Fruit fly (Drosophila melanogaster) whole organism, embryonic: ENCODE results near the gene CG6356.
A peak's percentile ranks its signal among the peaks of the same experiment; 100 is the strongest.

Experiments used
- Adf1 ChIP-seq: fragments of 200-800 bp; sonication (Bioruptor generic); IDR thresholded peaks from 2 replicates; pipeline ENCODE4 v1.3.6; 2022; ENCODE audit warnings: missing biosample characterization, missing genetic modification characterization
- Atf6 ChIP-seq: fragments of 200-800 bp; sonication (Bioruptor generic); IDR thresholded peaks from 2 replicates; pipeline ENCODE4 v1.3.6; 2022; ENCODE audit warnings: missing biosample characterization, missing genetic modification characterization
- B-H2 ChIP-seq: fragments of 200-800 bp; sonication (Bioruptor generic); optimal IDR thresholded peaks from 2 replicates; lab custom pipeline; 2018; ENCODE audit warnings: missing biosample characterization, mild to moderate bottlenecking, missing genetic modification characterization
- CG10147 ChIP-seq: fragments of 200-800 bp; sonication (Bioruptor generic); optimal IDR thresholded peaks from 2 replicates; lab custom pipeline; 2019; ENCODE audit warnings: missing biosample characterization, mild to moderate bottlenecking, missing genetic modification characterization, moderate library complexity
- CG10321 ChIP-seq: fragments of 200-800 bp; sonication (Bioruptor generic); IDR thresholded peaks from 2 replicates; pipeline ENCODE4 v1.3.6; 2022; ENCODE audit warnings: missing biosample characterization, missing genetic modification characterization
- CG11504 ChIP-seq: fragments of 200-800 bp; sonication (Bioruptor generic); optimal IDR thresholded peaks from 3 replicates; lab custom pipeline; 2019; ENCODE audit warnings: missing biosample characterization, mild to moderate bottlenecking, missing genetic modification characterization, moderate library complexity
- CG11695 ChIP-seq: fragments of 200-800 bp; sonication (Bioruptor generic); IDR thresholded peaks from 3 replicates; pipeline ENCODE4 v1.3.6; 2022; ENCODE audit warnings: missing biosample characterization, missing genetic modification characterization
- CG1233 ChIP-seq: fragments of 200-800 bp; sonication (Bioruptor generic); optimal IDR thresholded peaks from 4 replicates; lab custom pipeline; 2018; ENCODE audit warnings: missing biosample characterization, mild to moderate bottlenecking, missing genetic modification characterization
- CG12659 ChIP-seq: fragments of 200-800 bp; sonication (Bioruptor generic); optimal IDR thresholded peaks from 3 replicates; lab custom pipeline; 2017; ENCODE audit warnings: mild to moderate bottlenecking, missing biosample characterization, missing genetic modification reagents, missing genetic modification characterization
- CG14014 ChIP-seq: fragments of 200-800 bp; sonication (Bioruptor generic); IDR thresholded peaks from 2 replicates; pipeline ENCODE4 v1.3.6; 2022; ENCODE audit warnings: missing biosample characterization, missing genetic modification characterization
- CG14050 ChIP-seq: fragments of 200-800 bp; sonication (Bioruptor generic); IDR thresholded peaks from 3 replicates; pipeline ENCODE4 v1.3.6; 2022; ENCODE audit warnings: missing biosample characterization, missing genetic modification characterization
- CG18599 ChIP-seq: fragments of 200-800 bp; sonication (Bioruptor generic); optimal IDR thresholded peaks from 3 replicates; lab custom pipeline; 2017; ENCODE audit warnings: missing biosample characterization, missing genetic modification characterization, mild to moderate bottlenecking, moderate library complexity, missing genetic modification reagents
- CG2678 ChIP-seq: fragments of 200-800 bp; sonication (Bioruptor generic); optimal IDR thresholded peaks from 3 replicates; lab custom pipeline; 2019; ENCODE audit warnings: missing biosample characterization, mild to moderate bottlenecking, missing genetic modification characterization, moderate library complexity
- CG2875 ChIP-seq: fragments of 200-800 bp; sonication (Bioruptor generic); optimal IDR thresholded peaks from 2 replicates; lab custom pipeline; 2017; ENCODE audit warnings: missing biosample characterization, mild to moderate bottlenecking, missing genetic modification characterization, missing genetic modification reagents
- CG32767 ChIP-seq: fragments of 200-800 bp; sonication (Bioruptor generic); IDR thresholded peaks from 2 replicates; pipeline ENCODE4 v1.3.6; 2022; ENCODE audit warnings: missing biosample characterization, missing genetic modification characterization
- CG4360 ChIP-seq: fragments of 200-800 bp; sonication (Bioruptor generic); IDR thresholded peaks from 2 replicates; pipeline ENCODE4 v1.3.6; 2022; ENCODE audit warnings: missing biosample characterization, missing genetic modification characterization
- CG4404 ChIP-seq: fragments of 200-800 bp; sonication (Bioruptor generic); IDR thresholded peaks from 2 replicates; pipeline ENCODE4 v1.3.6; 2022; ENCODE audit warnings: missing biosample characterization, missing genetic modification characterization
- CG4424 ChIP-seq: fragments of 200-800 bp; sonication (Bioruptor generic); optimal IDR thresholded peaks from 3 replicates; lab custom pipeline; 2016; ENCODE audit warnings: missing biosample characterization, missing genetic modification characterization
- CG6813 ChIP-seq: fragments of 200-800 bp; sonication (Bioruptor generic); optimal IDR thresholded peaks from 2 replicates; lab custom pipeline; 2017; ENCODE audit warnings: missing biosample characterization, missing genetic modification characterization, mild to moderate bottlenecking, moderate library complexity, missing genetic modification reagents
- D19A ChIP-seq: fragments of 200-800 bp; optimal IDR thresholded peaks from 3 replicates; lab custom pipeline; 2019; ENCODE audit warnings: missing biosample characterization, mild to moderate bottlenecking, missing genetic modification characterization, moderate library complexity
- E2f1 ChIP-seq: fragments of 200-800 bp; sonication (Bioruptor generic); IDR thresholded peaks from 2 replicates; pipeline ENCODE4 v1.3.6; 2022; ENCODE audit warnings: missing biosample characterization, missing genetic modification characterization
- HLH3B ChIP-seq: fragments of 200-800 bp; sonication (Bioruptor generic); IDR thresholded peaks from 2 replicates; pipeline ENCODE4 v1.3.6; 2022; ENCODE audit warnings: missing biosample characterization, missing genetic modification characterization
- Hand ChIP-seq: fragments of 200-800 bp; sonication (Bioruptor generic); optimal IDR thresholded peaks from 2 replicates; lab custom pipeline; 2017; ENCODE audit warnings: mild to moderate bottlenecking, missing biosample characterization, missing genetic modification reagents, missing genetic modification characterization
- Hey ChIP-seq: fragments of 200-800 bp; sonication (Bioruptor generic); optimal IDR thresholded peaks from 3 replicates; lab custom pipeline; 2018; ENCODE audit warnings: missing biosample characterization, mild to moderate bottlenecking, missing genetic modification characterization
- Hr3 ChIP-seq: fragments of 200-800 bp; sonication (Bioruptor generic); optimal IDR thresholded peaks from 3 replicates; lab custom pipeline; 2016; ENCODE audit warnings: missing biosample characterization, missing genetic modification characterization
- Kr ChIP-seq: fragments of 200-800 bp; sonication (Bioruptor generic); optimal IDR thresholded peaks from 2 replicates; lab custom pipeline; 2017; ENCODE audit warnings: missing biosample characterization, mild to moderate bottlenecking, missing genetic modification characterization
- Lhr ChIP-seq: fragments of 200-800 bp; sonication (Bioruptor generic); optimal IDR thresholded peaks from 3 replicates; lab custom pipeline; 2017; ENCODE audit warnings: mild to moderate bottlenecking, missing biosample characterization, missing genetic modification reagents, missing genetic modification characterization
- Rx ChIP-seq: fragments of 200-800 bp; sonication (Bioruptor generic); IDR thresholded peaks from 2 replicates; pipeline ENCODE4 v1.3.6; 2022; ENCODE audit warnings: missing biosample characterization, missing genetic modification characterization
- Sox100B ChIP-seq: fragments of 200-800 bp; sonication (Bioruptor generic); optimal IDR thresholded peaks from 3 replicates; lab custom pipeline; 2018; ENCODE audit warnings: missing biosample characterization, mild to moderate bottlenecking, missing genetic modification characterization
- Sry-δ ChIP-seq: fragments of 200-800 bp; sonication (Bioruptor generic); optimal IDR thresholded peaks from 2 replicates; lab custom pipeline; 2016; ENCODE audit warnings: missing biosample characterization, missing genetic modification characterization
- ara ChIP-seq: fragments of 200-800 bp; sonication (Bioruptor generic); IDR thresholded peaks from 2 replicates; pipeline ENCODE4 v1.3.6; 2022; ENCODE audit warnings: missing biosample characterization, missing genetic modification characterization
- ase ChIP-seq: fragments of 200-800 bp; sonication (Bioruptor generic); IDR thresholded peaks from 3 replicates; pipeline ENCODE4 v1.3.6; 2022; ENCODE audit warnings: missing biosample characterization, missing genetic modification characterization
- bbx ChIP-seq: fragments of 200-800 bp; sonication (Bioruptor generic); IDR thresholded peaks from 2 replicates; pipeline ENCODE4 v1.3.6; 2022; ENCODE audit warnings: missing biosample characterization, missing genetic modification characterization; ENCODE audit not compliant: partially characterized antibody
- br ChIP-seq: fragments of >200 bp; optimal IDR thresholded peaks from 2 replicates; lab custom pipeline; 2017
- bsh ChIP-seq, 2 experiments: fragments of 200-800 bp; sonication (Bioruptor generic); optimal IDR thresholded peaks; 2 replicates each; lab custom pipeline; 2017 to 2018; ENCODE audit warnings: mild to moderate bottlenecking in 2 of 2, missing biosample characterization in 2 of 2, missing genetic modification characterization in 2 of 2, moderate library complexity in 1 of 2
- cas ChIP-seq: fragments of 200-800 bp; sonication (Bioruptor generic); IDR thresholded peaks from 2 replicates; pipeline ENCODE4 v1.3.6; 2022; ENCODE audit warnings: missing biosample characterization, missing genetic modification characterization
- corto ChIP-seq: fragments of 200-800 bp; sonication (Bioruptor generic); optimal IDR thresholded peaks from 2 replicates; lab custom pipeline; 2016; ENCODE audit warnings: missing biosample characterization, mild to moderate bottlenecking, missing genetic modification characterization, moderate library complexity
- dm ChIP-seq: fragments of 200-800 bp; sonication (Bioruptor generic); optimal IDR thresholded peaks from 3 replicates; lab custom pipeline; 2016; ENCODE audit warnings: missing biosample characterization, missing genetic modification characterization
- insv ChIP-seq, 2 experiments: fragments of 200-800 bp; sonication (Bioruptor generic); optimal IDR thresholded peaks; 3 replicates each; lab custom pipeline; 2016 to 2018; ENCODE audit warnings: missing biosample characterization in 2 of 2, missing genetic modification characterization in 2 of 2
- knrl ChIP-seq: fragments of 200-800 bp; sonication (Bioruptor generic); IDR thresholded peaks from 3 replicates; pipeline ENCODE4 v1.3.6; 2022; ENCODE audit warnings: missing biosample characterization, missing genetic modification characterization; ENCODE audit not compliant: partially characterized antibody
- lab ChIP-seq: fragments of 200-800 bp; sonication (Bioruptor generic); optimal IDR thresholded peaks from 3 replicates; lab custom pipeline; 2017; ENCODE audit warnings: missing biosample characterization, missing genetic modification characterization, mild to moderate bottlenecking, moderate library complexity, missing genetic modification reagents
- mam ChIP-seq: fragments of 200-800 bp; sonication (Bioruptor generic); optimal IDR thresholded peaks from 3 replicates; lab custom pipeline; 2016; ENCODE audit warnings: missing biosample characterization, missing genetic modification characterization
- otp ChIP-seq: fragments of 200-800 bp; sonication (Bioruptor generic); IDR thresholded peaks from 3 replicates; pipeline ENCODE4, ENCODE4 v1.3.6; 2022; ENCODE audit warnings: missing biosample characterization, missing genetic modification characterization
- pita ChIP-seq: fragments of 200-800 bp; sonication (Bioruptor generic); optimal IDR thresholded peaks from 2 replicates; lab custom pipeline; 2017; ENCODE audit warnings: missing biosample characterization, mild to moderate bottlenecking, missing genetic modification characterization
- ssp ChIP-seq: fragments of 200-800 bp; sonication (Bioruptor generic); IDR thresholded peaks from 2 replicates; pipeline ENCODE4 v1.3.6; 2022; ENCODE audit warnings: missing biosample characterization, missing genetic modification characterization
- stwl ChIP-seq: fragments of 200-800 bp; sonication (Bioruptor generic); optimal IDR thresholded peaks from 3 replicates; lab custom pipeline; 2018; ENCODE audit warnings: missing biosample characterization, mild to moderate bottlenecking, missing genetic modification characterization, moderate library complexity
- tll ChIP-seq, 2 experiments: fragments of 200-800 bp in 1 of 2; fragments of >200 bp in 1 of 2; sonication (Bioruptor generic) in 1 of 2; optimal IDR thresholded peaks; 2 replicates each; lab custom pipeline; 2017 to 2019; ENCODE audit warnings: missing biosample characterization in 2 of 2, missing genetic modification characterization in 2 of 2, mild to moderate bottlenecking in 1 of 2, moderate library complexity in 1 of 2
- tx ChIP-seq: fragments of 200-800 bp; sonication (Bioruptor generic); optimal IDR thresholded peaks from 2 replicates; lab custom pipeline; 2016; ENCODE audit warnings: missing biosample characterization, missing genetic modification characterization

The CG6356 gene

dm6 chr3R:24318217-24319082 lies 34.7 kb downstream of the CG6356 start, which contains the start of the genes Nab2 and BRWD3 (continued):
- peak; percentile 45; the same call in 1 of the 2 replicates for TF ChIP-seq E2f1 (GFP tag; lab: Robert Waterston, UW)
- no peak for TF ChIP-seq corto (GFP tag; lab: Kevin White, UChicago)
- peak; percentile 22; the same call in 1 of the 2 replicates for TF ChIP-seq Rx (GFP tag; lab: Robert Waterston, UW)
- TF ChIP-seq CG6813: no peak
- no peak for TF ChIP-seq cas (GFP tag; lab: Robert Waterston, UW)
- TF ChIP-seq Kr: no peak
- TF ChIP-seq CG32767 (GFP tag; lab: Robert Waterston, UW): 0 out of 2 replicates have a peak, but pooled peaks have one; percentile 25
- TF ChIP-seq pita (GFP tag; lab: Kevin White, UChicago): no peak
- no peak for TF ChIP-seq dm (GFP tag; lab: Kevin White, UChicago)
- no peak for TF ChIP-seq Sox100B
- 0 out of 2 replicates have a peak, but pooled peaks have one; percentile 17 for TF ChIP-seq ssp (GFP tag; lab: Robert Waterston, UW)
- peak; percentile 61; the same call in 2 of the 3 replicates for TF ChIP-seq knrl (GFP tag; lab: Robert Waterston, UW)
- TF ChIP-seq Hr3 (GFP tag; lab: Kevin White, UChicago): peak; percentile 43
- TF ChIP-seq Atf6 (GFP tag; lab: Robert Waterston, UW): no peak
- TF ChIP-seq tx: no peak
- TF ChIP-seq stwl (tag; lab: Kevin White, UChicago): peak; percentile 23
- peak; percentile 52 for TF ChIP-seq CG4424 (GFP tag; lab: Kevin White, UChicago)
- no peak for TF ChIP-seq CG11695
- no peak for TF ChIP-seq insv (GFP tag; optimal IDR thresholded peaks at IDR 0.05; lab: Kevin White, UChicago)
- TF ChIP-seq CG12659 (GFP tag; lab: Kevin White, UChicago): peak; percentile 42
- no peak for TF ChIP-seq CG11504 (tag; lab: Kevin White, UChicago)
- TF ChIP-seq Hand (GFP tag; lab: Kevin White, UChicago): no peak
- TF ChIP-seq ase (GFP tag; lab: Robert Waterston, UW): peak; percentile 39; the same call in 1 of the 3 replicates
- no peak for TF ChIP-seq CG10321 (GFP tag; lab: Robert Waterston, UW)
- peak; percentile 17 for TF ChIP-seq mam (GFP tag; lab: Kevin White, UChicago)
- no peak for TF ChIP-seq CG10147 (GFP tag; lab: Kevin White, UChicago)
- no peak for TF ChIP-seq lab (GFP tag; lab: Kevin White, UChicago)
- TF ChIP-seq otp (GFP tag; lab: Robert Waterston, UW): no peak
- no peak for TF ChIP-seq Lhr (GFP tag; lab: Kevin White, UChicago)
- no peak for TF ChIP-seq Hey (tag; lab: Kevin White, UChicago)
- TF ChIP-seq HLH3B: peak; percentile 29; the same call in 1 of the 2 replicates
- TF ChIP-seq CG14050 (GFP tag; lab: Robert Waterston, UW): no peak
- no peak for TF ChIP-seq CG4404 (GFP tag; lab: Robert Waterston, UW)
- TF ChIP-seq bbx (GFP tag; lab: Robert Waterston, UW): peak; percentile 75
- no peak for TF ChIP-seq CG18599
- no peak for TF ChIP-seq CG2678
- TF ChIP-seq Sry-δ (GFP tag; lab: Kevin White, UChicago): peak; percentile 78
- TF ChIP-seq CG2875 (GFP tag; lab: Kevin White, UChicago): no peak
- no peak for TF ChIP-seq bsh (GFP tag; optimal IDR thresholded peaks at IDR 0.05; lab: Kevin White, UChicago)
- no peak; the same call in 1 of the 2 replicates for TF ChIP-seq Adf1 (GFP tag; lab: Robert Waterston, UW)
- TF ChIP-seq D19A: no peak
- TF ChIP-seq B-H2 (GFP tag; lab: Kevin White, UChicago): no peak
- peak; percentile 51; the same call in 1 of the 2 replicates for TF ChIP-seq CG14014 (GFP tag; lab: Robert Waterston, UW)
- no peak for TF ChIP-seq CG1233 (GFP tag; lab: Kevin White, UChicago)
- TF ChIP-seq ara (GFP tag; lab: Robert Waterston, UW): 0 out of 2 replicates have a peak, but pooled peaks have one; percentile 50
- TF ChIP-seq br (lab: Kevin White, UChicago): no peak
- no peak for TF ChIP-seq CG4360
- TF ChIP-seq tll (GFP tag; optimal IDR thresholded peaks at IDR 0.05; lab: Kevin White, UChicago): no peak
